Worm (Caenorhabditis elegans) whole organism, L2 larva: ENCODE results near the gene tald-1.

Experiments
- aly-2 ChIP-seq: fragments of 150-350 bp; optimal IDR thresholded peaks from 2 replicates; lab custom pipeline; 2014; ENCODE audit warnings: missing biosample characterization, missing genetic modification characterization
- blmp-1 ChIP-seq: sonication (generic microtip); optimal IDR thresholded peaks from 2 replicates; lab custom pipeline; 2017; ENCODE audit warnings: missing genetic modification characterization, mild to moderate bottlenecking, missing compliant biosample characterization, antibody characterized with exemption, moderate library complexity; ENCODE audit not compliant: insufficient read depth
- crh-2 ChIP-seq: sonication (generic microtip); optimal IDR thresholded peaks from 2 replicates; lab custom pipeline; 2017; ENCODE audit warnings: missing biosample characterization, missing genetic modification characterization
- egl-27 ChIP-seq: sonication (generic microtip); optimal IDR thresholded peaks from 3 replicates; lab custom pipeline; 2017; ENCODE audit warnings: missing biosample characterization, missing genetic modification reagents, missing genetic modification characterization
- lsy-2 ChIP-seq, 2 experiments: fragments of 150-350 bp in 1 of 2; sonication (generic microtip) in 1 of 2; optimal IDR thresholded peaks; 2 replicates each; lab custom pipeline; 2014 to 2017; ENCODE audit warnings: missing biosample characterization in 2 of 2, missing genetic modification characterization in 2 of 2
- mab-5 ChIP-seq: fragments of 150-350 bp; optimal IDR thresholded peaks from 2 replicates; lab custom pipeline; 2014; ENCODE audit warnings: missing biosample characterization, missing genetic modification characterization
- mdl-1 ChIP-seq, 2 experiments: fragments of 150-350 bp in 1 of 2; sonication (generic microtip) in 1 of 2; optimal IDR thresholded peaks; 2 replicates each; lab custom pipeline; 2017; ENCODE audit warnings: missing biosample characterization in 2 of 2, missing genetic modification characterization in 2 of 2
- nhr-11 ChIP-seq: fragments of 150-350 bp; optimal IDR thresholded peaks from 2 replicates; lab custom pipeline; 2014; ENCODE audit warnings: missing biosample characterization, missing genetic modification characterization
- nhr-237 ChIP-seq: fragments of 150-350 bp; optimal IDR thresholded peaks from 2 replicates; lab custom pipeline; 2014; ENCODE audit warnings: missing biosample characterization, missing genetic modification characterization
- nhr-25 ChIP-seq: fragments of 150-350 bp; sonication (generic microtip); optimal IDR thresholded peaks from 3 replicates; lab custom pipeline; 2014; ENCODE audit warnings: missing biosample characterization, missing genetic modification characterization
- skn-1 ChIP-seq: sonication (generic microtip); optimal IDR thresholded peaks from 2 replicates; lab custom pipeline; 2017; ENCODE audit warnings: missing biosample characterization, missing genetic modification characterization
- unc-55 ChIP-seq: fragments of 150-350 bp; sonication (generic microtip); optimal IDR thresholded peaks from 3 replicates; lab custom pipeline; 2014; ENCODE audit warnings: missing biosample characterization, missing genetic modification reagents, missing genetic modification characterization
- zag-1 ChIP-seq: fragments of 150-350 bp; optimal IDR thresholded peaks from 2 replicates; lab custom pipeline; 2014; ENCODE audit warnings: missing biosample characterization, missing genetic modification characterization

DNA sequence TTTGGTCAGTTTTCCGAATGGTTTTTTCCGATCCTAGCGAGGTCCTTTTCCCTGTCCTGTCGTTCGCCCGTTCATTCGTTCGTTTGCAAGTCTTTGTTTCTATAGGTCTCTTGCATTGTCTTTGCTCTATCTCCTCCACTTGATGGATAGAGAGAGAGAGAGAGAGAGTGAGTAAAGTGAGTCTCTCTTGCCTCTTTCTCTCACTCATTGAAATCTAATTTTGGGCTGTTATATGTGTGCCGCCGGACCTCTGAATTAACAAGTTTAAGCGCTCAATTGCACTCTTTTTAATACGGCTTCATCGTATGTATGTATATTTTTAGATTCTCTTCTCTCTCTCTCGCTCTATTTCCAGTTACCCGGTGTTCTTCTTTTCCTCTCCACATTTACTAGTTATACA lies 17.4 kb downstream of the tald-1 start:
- no peak for TF ChIP-seq nhr-25 (tag; lab: Kevin White, UChicago)
- no peak for TF ChIP-seq unc-55
- TF ChIP-seq crh-2 (tag; lab: Kevin White, UChicago), result no peak
- TF ChIP-seq blmp-1 (tag; lab: Kevin White, UChicago), result no peak
- no peak for TF ChIP-seq egl-27 (tag; lab: Kevin White, UChicago)
- TF ChIP-seq nhr-11, result no peak
- TF ChIP-seq aly-2 (tag; lab: Kevin White, UChicago), result no peak
- no peak for TF ChIP-seq skn-1
- no peak for TF ChIP-seq nhr-237 (tag; lab: Kevin White, UChicago)
- no peak for TF ChIP-seq lsy-2 (tag; optimal IDR thresholded peaks at IDR 0.05; lab: Kevin White, UChicago)
- no peak for TF ChIP-seq zag-1
- TF ChIP-seq mdl-1 (tag; optimal IDR thresholded peaks at IDR 0.05; lab: Kevin White, UChicago), result no peak
- no peak for TF ChIP-seq mab-5
